Worm (Caenorhabditis elegans) whole organism, young adult: Measurements from ENCODE around the gene oac-30.

Experiments
- attf-5 ChIP-seq: fragments of 200-800 bp; sonication (Bioruptor generic); optimal IDR thresholded peaks from 2 replicates; lab custom pipeline; 2018; ENCODE audit warnings: mild to moderate bottlenecking, missing genetic modification characterization, missing compliant biosample characterization
- hsf-1 ChIP-seq: fragments of 200-800 bp; sonication (Bioruptor generic); IDR thresholded peaks from 2 replicates; pipeline ENCODE4 v1.3.6; 2022; ENCODE audit warnings: missing genetic modification reagents, missing genetic modification characterization, missing compliant biosample characterization
- madf-10 ChIP-seq: sonication (generic microtip); optimal IDR thresholded peaks from 2 replicates; lab custom pipeline; 2016; ENCODE audit warnings: mild to moderate bottlenecking, missing genetic modification characterization, missing compliant biosample characterization
- repo-1 ChIP-seq: sonication (generic microtip); optimal IDR thresholded peaks from 2 replicates; lab custom pipeline; 2017; ENCODE audit warnings: mild to moderate bottlenecking, missing genetic modification characterization, missing compliant biosample characterization
- sptf-2 ChIP-seq: fragments of 200-800 bp; sonication (Bioruptor generic); optimal IDR thresholded peaks from 2 replicates; lab custom pipeline; 2018; ENCODE audit warnings: mild to moderate bottlenecking, missing genetic modification characterization, missing compliant biosample characterization
- unc-130 ChIP-seq: sonication (generic microtip); optimal IDR thresholded peaks from 2 replicates; lab custom pipeline; 2016; ENCODE audit warnings: missing genetic modification reagents, missing genetic modification characterization, missing compliant biosample characterization
- ztf-26 ChIP-seq: sonication (generic microtip); optimal IDR thresholded peaks from 2 replicates; lab custom pipeline; 2017; ENCODE audit warnings: missing genetic modification characterization, missing compliant biosample characterization
- ztf-28 ChIP-seq: fragments of 200-800 bp; sonication (Bioruptor generic); IDR thresholded peaks from 2 replicates; pipeline ENCODE4 v1.3.6; 2022; ENCODE audit warnings: missing genetic modification reagents, missing genetic modification characterization, missing compliant biosample characterization

ce11 chrII:1306036-1306435 lies 39.3 kb upstream of the oac-30 start, which contains the start of gene emc-2:
- no peak for TF ChIP-seq unc-130 (GFP tag; lab: Kevin White, UChicago)
- no peak for TF ChIP-seq ztf-28 (GFP tag; lab: Robert Waterston, UW)
- no peak for TF ChIP-seq sptf-2 (GFP tag; lab: Kevin White, UChicago)
- TF ChIP-seq hsf-1 = no peak
- no peak for TF ChIP-seq madf-10 (tag; lab: Kevin White, UChicago)
- no peak for TF ChIP-seq repo-1 (tag; lab: Kevin White, UChicago)
- TF ChIP-seq attf-5 (GFP tag; lab: Kevin White, UChicago) = no peak
- TF ChIP-seq ztf-26 (tag; lab: Kevin White, UChicago) = no peak
